Fruit fly (Drosophila melanogaster) whole organism, embryonic: Measurements from ENCODE around the gene htk.

ENCODE experiments used
- ATbp ChIP-seq: fragments of 200-800 bp; sonication (Bioruptor generic); optimal IDR thresholded peaks from 2 replicates; lab custom pipeline; 2017; ENCODE audit warnings: missing biosample characterization, mild to moderate bottlenecking, missing genetic modification characterization, missing genetic modification reagents
- Adf1 ChIP-seq: fragments of 200-800 bp; sonication (Bioruptor generic); IDR thresholded peaks from 2 replicates; pipeline ENCODE4 v1.3.6; 2022; ENCODE audit warnings: missing biosample characterization, missing genetic modification characterization
- BtbVII ChIP-seq: fragments of 200-800 bp; sonication (Bioruptor generic); optimal IDR thresholded peaks from 3 replicates; lab custom pipeline; 2017; ENCODE audit warnings: missing biosample characterization, mild to moderate bottlenecking, missing genetic modification characterization
- CG1024 ChIP-seq: fragments of 200-800 bp; sonication (Bioruptor generic); IDR thresholded peaks from 2 replicates; pipeline ENCODE4 v1.3.6; 2022; ENCODE audit warnings: missing biosample characterization, missing genetic modification characterization
- CG11696 ChIP-seq: fragments of 200-800 bp; sonication (Bioruptor generic); IDR thresholded peaks from 2 replicates; pipeline ENCODE4 v1.3.6; 2022; ENCODE audit warnings: missing biosample characterization, missing genetic modification characterization
- CG12104 ChIP-seq: fragments of 200-800 bp; sonication (Bioruptor generic); optimal IDR thresholded peaks from 3 replicates; lab custom pipeline; 2016; ENCODE audit warnings: missing biosample characterization, missing genetic modification characterization
- CG14965 ChIP-seq: fragments of 200-800 bp; sonication (Bioruptor generic); optimal IDR thresholded peaks from 2 replicates; lab custom pipeline; 2016; ENCODE audit warnings: missing biosample characterization, missing genetic modification characterization, borderline replicate concordance
- CG15479 ChIP-seq: fragments of 200-800 bp; sonication (Bioruptor generic); optimal IDR thresholded peaks from 3 replicates; lab custom pipeline; 2019; ENCODE audit warnings: missing biosample characterization, mild to moderate bottlenecking, missing genetic modification characterization, moderate library complexity
- CG15601 ChIP-seq: fragments of 200-800 bp; sonication (Bioruptor generic); optimal IDR thresholded peaks from 3 replicates; lab custom pipeline; 2019; ENCODE audit warnings: missing biosample characterization, mild to moderate bottlenecking, missing genetic modification characterization, moderate library complexity
- CG17361 ChIP-seq: fragments of 200-800 bp; sonication (Bioruptor generic); IDR thresholded peaks from 3 replicates; pipeline ENCODE4 v1.3.6; 2022; ENCODE audit warnings: missing biosample characterization, missing genetic modification characterization
- CG31441 ChIP-seq: fragments of 200-800 bp; sonication (Bioruptor generic); IDR thresholded peaks from 2 replicates; pipeline ENCODE4 v1.3.6; 2022; ENCODE audit warnings: missing biosample characterization, missing genetic modification characterization
- CG3163 ChIP-seq: fragments of 200-800 bp; sonication (Bioruptor generic); optimal IDR thresholded peaks from 3 replicates; lab custom pipeline; 2016; ENCODE audit warnings: missing biosample characterization, missing genetic modification characterization
- CG32772 ChIP-seq: fragments of 200-800 bp; sonication (Bioruptor generic); IDR thresholded peaks from 2 replicates; pipeline ENCODE4 v1.3.6; 2022; ENCODE audit warnings: missing biosample characterization, missing genetic modification characterization
- CG6689 ChIP-seq: fragments of 200-800 bp; sonication (Bioruptor generic); IDR thresholded peaks from 2 replicates; pipeline ENCODE4 v1.3.6; 2022; ENCODE audit warnings: missing biosample characterization, missing genetic modification characterization
- CG6765 ChIP-seq: fragments of 200-800 bp; sonication (Bioruptor generic); optimal IDR thresholded peaks from 3 replicates; lab custom pipeline; 2017; ENCODE audit warnings: missing biosample characterization, mild to moderate bottlenecking, missing genetic modification characterization
- CG7928 ChIP-seq: fragments of 200-800 bp; sonication (Bioruptor generic); optimal IDR thresholded peaks from 2 replicates; lab custom pipeline; 2017; ENCODE audit warnings: missing biosample characterization, mild to moderate bottlenecking, missing genetic modification characterization
- CG8089 ChIP-seq: fragments of 200-800 bp; sonication (Bioruptor generic); optimal IDR thresholded peaks from 3 replicates; lab custom pipeline; 2016; ENCODE audit warnings: missing biosample characterization, missing genetic modification characterization
- CG8290 ChIP-seq, 3 experiments: fragments of 200-800 bp; sonication (Bioruptor generic); optimal IDR thresholded peaks; 2 replicates each; lab custom pipeline; 2016 to 2019; ENCODE audit warnings: missing biosample characterization in 3 of 3, missing genetic modification characterization in 3 of 3, mild to moderate bottlenecking in 2 of 3, moderate library complexity in 1 of 3
- CG8924 ChIP-seq: fragments of 200-800 bp; optimal IDR thresholded peaks from 3 replicates; lab custom pipeline; 2019; ENCODE audit warnings: missing biosample characterization, mild to moderate bottlenecking, missing genetic modification characterization, moderate library complexity
- Dip3 ChIP-seq: fragments of 200-800 bp; sonication (Bioruptor generic); optimal IDR thresholded peaks from 3 replicates; lab custom pipeline; 2016; ENCODE audit warnings: missing biosample characterization, missing genetic modification characterization
- Fer3 ChIP-seq: fragments of 200-800 bp; sonication (Bioruptor generic); optimal IDR thresholded peaks from 2 replicates; lab custom pipeline; 2018; ENCODE audit warnings: missing biosample characterization, mild to moderate bottlenecking, missing genetic modification characterization, moderate library complexity
- GATAe ChIP-seq: fragments of 200-800 bp; sonication (Bioruptor generic); conservative IDR thresholded peaks from 2 replicates; pipeline ENCODE4 v1.3.6; 2022; ENCODE audit warnings: missing biosample characterization, missing genetic modification characterization
- Gug ChIP-seq: fragments of 200-800 bp; sonication (Bioruptor generic); IDR thresholded peaks from 4 replicates; pipeline ENCODE4 v1.3.6; 2022; ENCODE audit warnings: missing biosample characterization, missing genetic modification characterization
- Hr78 ChIP-seq, 2 experiments: fragments of 200-800 bp in 1 of 2; fragments of >200 bp in 1 of 2; sonication (Bioruptor generic) in 1 of 2; optimal IDR thresholded peaks; 2 replicates each; lab custom pipeline; 2017 to 2019; ENCODE audit warnings: missing biosample characterization in 2 of 2, missing genetic modification characterization in 2 of 2, mild to moderate bottlenecking in 1 of 2, moderate library complexity in 1 of 2
- Mrtf ChIP-seq: fragments of 200-800 bp; sonication (Bioruptor generic); IDR thresholded peaks from 3 replicates; pipeline ENCODE4 v1.3.6; 2022; ENCODE audit warnings: missing biosample characterization, missing genetic modification characterization
- NFAT ChIP-seq: fragments of 200-800 bp; sonication (Bioruptor generic); IDR thresholded peaks from 2 replicates; pipeline ENCODE4 v1.3.6; 2022; ENCODE audit warnings: missing biosample characterization, missing genetic modification characterization
- Neu2 ChIP-seq: fragments of 200-800 bp; sonication (Bioruptor generic); optimal IDR thresholded peaks from 3 replicates; lab custom pipeline; 2016; ENCODE audit warnings: missing biosample characterization, missing genetic modification characterization, borderline replicate concordance
- Oaz ChIP-seq: fragments of 200-800 bp; sonication (Bioruptor generic); IDR thresholded peaks from 2 replicates; pipeline ENCODE4 v1.3.6; 2022; ENCODE audit warnings: missing biosample characterization, missing genetic modification characterization
- Rfx ChIP-seq: fragments of 200-800 bp; sonication (Bioruptor generic); IDR thresholded peaks from 2 replicates; pipeline ENCODE4 v1.3.6; 2022; ENCODE audit warnings: missing biosample characterization, missing genetic modification characterization
- TFAM ChIP-seq: fragments of 200-800 bp; sonication (Bioruptor generic); optimal IDR thresholded peaks from 2 replicates; lab custom pipeline; 2017; ENCODE audit warnings: missing biosample characterization, missing genetic modification characterization, inconsistent platforms
- bowl ChIP-seq: fragments of 200-800 bp; sonication (Bioruptor generic); IDR thresholded peaks from 2 replicates; pipeline ENCODE4 v1.3.6; 2022; ENCODE audit warnings: missing biosample characterization, missing genetic modification characterization
- bsh ChIP-seq, 2 experiments: fragments of 200-800 bp; sonication (Bioruptor generic); optimal IDR thresholded peaks; 2 replicates each; lab custom pipeline; 2017 to 2018; ENCODE audit warnings: mild to moderate bottlenecking in 2 of 2, missing biosample characterization in 2 of 2, missing genetic modification characterization in 2 of 2, moderate library complexity in 1 of 2
- cg ChIP-seq: fragments of 200-800 bp; sonication (Bioruptor generic); optimal IDR thresholded peaks from 3 replicates; lab custom pipeline; 2019; ENCODE audit warnings: missing biosample characterization, mild to moderate bottlenecking, missing genetic modification characterization, moderate library complexity
- corto ChIP-seq: fragments of 200-800 bp; sonication (Bioruptor generic); optimal IDR thresholded peaks from 2 replicates; lab custom pipeline; 2016; ENCODE audit warnings: missing biosample characterization, mild to moderate bottlenecking, missing genetic modification characterization, moderate library complexity
- crc ChIP-seq: fragments of 200-800 bp; sonication (Bioruptor generic); optimal IDR thresholded peaks from 2 replicates; lab custom pipeline; 2016; ENCODE audit warnings: missing biosample characterization, missing genetic modification characterization
- dan ChIP-seq: fragments of 200-800 bp; sonication (Bioruptor generic); IDR thresholded peaks from 2 replicates; pipeline ENCODE4 v1.3.6; 2022; ENCODE audit warnings: missing biosample characterization, missing genetic modification characterization
- ftz-f1 ChIP-seq: fragments of 200-800 bp; sonication (Bioruptor generic); optimal IDR thresholded peaks from 2 replicates; lab custom pipeline; 2016; ENCODE audit warnings: missing biosample characterization, missing genetic modification characterization
- gt ChIP-seq: fragments of 200-800 bp; sonication (Bioruptor generic); IDR thresholded peaks from 2 replicates; pipeline ENCODE4 v1.3.6; 2022; ENCODE audit warnings: missing biosample characterization, missing genetic modification characterization
- lilli ChIP-seq: fragments of 200-800 bp; sonication (Bioruptor generic); optimal IDR thresholded peaks from 3 replicates; lab custom pipeline; 2016; ENCODE audit warnings: missing biosample characterization, missing genetic modification characterization
- mld ChIP-seq: fragments of 200-800 bp; sonication (Bioruptor generic); IDR thresholded peaks from 3 replicates; pipeline ENCODE4 v1.3.6; 2022; ENCODE audit warnings: missing biosample characterization, missing genetic modification characterization; ENCODE audit not compliant: partially characterized antibody
- pita ChIP-seq: fragments of 200-800 bp; sonication (Bioruptor generic); optimal IDR thresholded peaks from 2 replicates; lab custom pipeline; 2017; ENCODE audit warnings: missing biosample characterization, mild to moderate bottlenecking, missing genetic modification characterization
- pnt ChIP-seq: fragments of 200-800 bp; sonication (Bioruptor generic); optimal IDR thresholded peaks from 3 replicates; lab custom pipeline; 2016; ENCODE audit warnings: missing biosample characterization, missing genetic modification characterization
- pros ChIP-seq: fragments of 200-800 bp; sonication (Bioruptor generic); optimal IDR thresholded peaks from 3 replicates; lab custom pipeline; 2019; ENCODE audit warnings: missing biosample characterization, mild to moderate bottlenecking, missing genetic modification characterization, moderate library complexity
- sd ChIP-seq: fragments of 200-800 bp; sonication (Bioruptor generic); optimal IDR thresholded peaks from 3 replicates; lab custom pipeline; 2018; ENCODE audit warnings: missing biosample characterization, mild to moderate bottlenecking, missing genetic modification characterization, moderate library complexity
- seq ChIP-seq: fragments of 200-800 bp; sonication (Bioruptor generic); IDR thresholded peaks from 2 replicates; pipeline ENCODE4 v1.3.6; 2022; ENCODE audit warnings: missing biosample characterization, missing genetic modification characterization
- sr ChIP-seq: fragments of 200-800 bp; sonication (Bioruptor generic); IDR thresholded peaks from 3 replicates; pipeline ENCODE4 v1.3.6; 2022; ENCODE audit warnings: missing biosample characterization, missing genetic modification characterization
- toy ChIP-seq: fragments of 200-800 bp; sonication (Bioruptor generic); IDR thresholded peaks from 2 replicates; pipeline ENCODE4 v1.3.6; 2022; ENCODE audit warnings: missing biosample characterization, missing genetic modification characterization
- vnd ChIP-seq: fragments of 200-800 bp; sonication (Bioruptor generic); IDR thresholded peaks from 3 replicates; pipeline ENCODE4 v1.3.6; 2022; ENCODE audit warnings: missing biosample characterization, missing genetic modification characterization; ENCODE audit not compliant: partially characterized antibody
- wdn ChIP-seq: fragments of 200-800 bp; sonication (Bioruptor generic); IDR thresholded peaks from 2 replicates; pipeline ENCODE4 v1.3.6; 2022; ENCODE audit warnings: missing biosample characterization, missing genetic modification characterization
- zfh1 ChIP-seq: fragments of 200-800 bp; sonication (Bioruptor generic); IDR thresholded peaks from 3 replicates; pipeline ENCODE4 v1.3.6; 2022; ENCODE audit warnings: missing biosample characterization, missing genetic modification characterization

The htk gene

DNA sequence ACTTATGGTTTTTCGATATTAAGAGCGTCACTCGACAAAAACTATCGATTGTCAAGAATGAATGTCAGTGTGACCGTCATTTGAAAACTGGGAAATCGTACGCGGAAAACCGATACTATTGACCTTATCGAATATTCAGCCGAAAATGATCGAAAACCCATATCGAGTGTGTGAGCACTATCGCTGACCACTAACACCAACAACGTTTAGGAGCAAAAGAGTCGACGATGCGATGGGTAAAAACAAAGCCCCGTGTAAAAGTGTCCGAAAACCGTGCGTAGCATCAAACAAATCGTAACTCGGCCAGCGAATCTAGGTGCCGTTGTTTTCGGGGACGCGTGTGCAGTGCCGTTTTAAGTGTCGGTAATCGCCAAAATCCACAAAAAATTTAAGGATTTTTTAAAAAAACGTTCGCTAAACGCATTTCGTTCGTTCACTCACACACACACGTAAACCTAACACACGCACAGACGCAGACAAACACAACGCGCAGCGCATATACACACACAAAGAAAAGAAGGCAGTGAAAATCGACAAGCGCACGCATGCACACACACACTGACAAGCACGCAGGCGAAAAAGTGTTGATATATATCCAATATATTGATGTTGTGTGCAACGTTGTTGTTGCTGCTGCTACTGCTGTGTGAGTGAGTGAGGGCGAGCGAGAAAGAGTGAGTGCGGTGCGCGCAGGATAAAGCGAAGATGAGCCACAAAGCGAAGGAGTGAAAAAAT, 20.5 kb downstream of the htk start, which contains the start of the genes CG7326 and Dora (continued):
- TF ChIP-seq bsh (GFP tag; optimal IDR thresholded peaks at IDR 0.05; lab: Kevin White, UChicago) (no peak), corto (no peak), Mrtf (no peak), CG6765 (GFP tag; lab: Kevin White, UChicago) (no peak), Dip3 (GFP tag; lab: Kevin White, UChicago) (no peak), Rfx (GFP tag; lab: Robert Waterston, UW) (no peak), BtbVII (no peak), Neu2 (no peak), CG3163 (GFP tag; lab: Kevin White, UChicago) (peak; percentile 20), CG8924 (tag; lab: Kevin White, UChicago) (peak; percentile 60), CG8290 (GFP tag; optimal IDR thresholded peaks at IDR 0.05; lab: Kevin White, UChicago) (no peak), CG8290 (tag; optimal IDR thresholded peaks at IDR 0.05; lab: Kevin White, UChicago) (peak in 1 of 2 experiments; percentile 67), wdn (no peak), TFAM (GFP tag; lab: Kevin White, UChicago) (no peak), CG8089 (GFP tag; lab: Kevin White, UChicago) (no peak), CG32772 (GFP tag; lab: Robert Waterston, UW) (no peak), Adf1 (GFP tag; lab: Robert Waterston, UW) (no peak; the same call in 1 of the 2 replicates), CG17361 (GFP tag; lab: Robert Waterston, UW) (no peak; the same call in 2 of the 3 replicates), lilli (no peak), Fer3 (tag; lab: Kevin White, UChicago) (peak; percentile 3), dan (GFP tag; lab: Robert Waterston, UW) (no peak), GATAe (no peak), Hr78 (GFP tag; optimal IDR thresholded peaks at IDR 0.05; lab: Kevin White, UChicago) (no peak), gt (GFP tag; lab: Robert Waterston, UW) (no peak), CG12104 (GFP tag; lab: Kevin White, UChicago) (no peak), bowl (GFP tag; lab: Robert Waterston, UW) (no peak), pros (GFP tag; lab: Kevin White, UChicago) (no peak), CG7928 (GFP tag; lab: Kevin White, UChicago) (no peak), CG15601 (peak; percentile 1), ATbp (GFP tag; lab: Kevin White, UChicago) (no peak), seq (GFP tag; lab: Robert Waterston, UW) (no peak), CG14965 (GFP tag; lab: Kevin White, UChicago) (no peak), CG11696 (GFP tag; lab: Robert Waterston, UW) (no peak), CG15479 (peak; percentile 82), NFAT (no peak), sd (tag; lab: Kevin White, UChicago) (no peak), Gug (no peak), CG1024 (GFP tag; lab: Robert Waterston, UW) (no peak), sr (GFP tag; lab: Robert Waterston, UW) (no peak), toy (GFP tag; lab: Robert Waterston, UW) (no peak), ftz-f1 (GFP tag; lab: Kevin White, UChicago) (no peak), zfh1 (GFP tag; lab: Robert Waterston, UW) (no peak), CG6689 (no peak), pnt (GFP tag; lab: Kevin White, UChicago) (no peak), CG31441 (GFP tag; lab: Robert Waterston, UW) (no peak), vnd (peak; percentile 84), Oaz (GFP tag; lab: Robert Waterston, UW) (no peak), crc (GFP tag; lab: Kevin White, UChicago) (no peak), mld (GFP tag; lab: Robert Waterston, UW) (peak; percentile 89), pita (GFP tag; lab: Kevin White, UChicago) (no peak), cg (GFP tag; lab: Kevin White, UChicago) (peak; percentile 100)
